Fruit fly (Drosophila melanogaster): ENCODE data around the gene pns.

The pns gene

DNA sequence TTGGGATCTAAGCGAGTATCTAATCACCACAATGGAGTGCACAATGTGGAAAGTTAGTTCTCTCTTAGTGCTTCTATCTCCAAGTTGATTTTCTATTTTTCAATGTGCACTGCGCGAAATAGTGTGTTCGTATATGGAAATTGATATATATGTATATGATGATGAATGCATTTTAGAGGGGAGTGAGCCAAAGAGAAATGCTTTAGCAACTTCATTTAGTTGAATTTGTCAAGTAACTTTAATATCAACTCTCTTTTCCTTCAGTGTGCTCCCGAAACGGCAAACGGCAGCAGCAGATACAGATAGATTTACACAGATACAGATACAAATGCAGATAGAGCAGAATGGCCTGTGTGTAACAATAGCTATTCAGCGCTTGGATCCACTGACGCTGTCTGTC is 47.1 kb downstream of the pns start (continued):
- TF ChIP-seq zen (tag; optimal IDR thresholded peaks at IDR 0.05) (no peak), CG9932 (GFP tag; IDR thresholded peaks at IDR 0.05) (no peak), dmrt11E (tag; optimal IDR thresholded peaks at IDR 0.05) (peak; percentile 72), tup (GFP tag; optimal IDR thresholded peaks at IDR 0.05) (no peak), Xbp1 (GFP tag; optimal IDR thresholded peaks at IDR 0.05) (peak; percentile 73), Dip3 (GFP tag; optimal IDR thresholded peaks at IDR 0.05) (peak; percentile 25), bcd (GFP tag; optimal IDR thresholded peaks at IDR 0.05) (peak; percentile 58), dysf (GFP tag; IDR thresholded peaks at IDR 0.05) (peak; percentile 62; the same call in 2 of the 3 replicates), grn (GFP tag; optimal IDR thresholded peaks at IDR 0.05) (peak; percentile 7), CG10267 (tag; optimal IDR thresholded peaks at IDR 0.05) (peak; percentile 59), Aef1 (GFP tag; IDR thresholded peaks at IDR 0.05) (0 out of 3 replicates have a peak, but pooled peaks have one; percentile 13), CG12659 (GFP tag; optimal IDR thresholded peaks at IDR 0.05) (peak; percentile 43), esg (GFP tag; conservative IDR thresholded peaks at IDR 0.05) (peak; percentile 71), Hey (tag; optimal IDR thresholded peaks at IDR 0.05) (no peak), mirr (GFP tag; optimal IDR thresholded peaks at IDR 0.05) (no peak), tll (GFP tag; optimal IDR thresholded peaks at IDR 0.05) (no peak), C15 (GFP tag; IDR thresholded peaks at IDR 0.05) (no peak), Rfx (GFP tag; IDR thresholded peaks at IDR 0.05) (peak; percentile 66), vfl (GFP tag; optimal IDR thresholded peaks at IDR 0.05) (no peak), abd-A (tag; optimal IDR thresholded peaks at IDR 0.05) (no peak), CG15601 (tag; optimal IDR thresholded peaks at IDR 0.05) (peak; percentile 59), CG1603 (tag; optimal IDR thresholded peaks at IDR 0.05) (peak; percentile 84), Ptx1 (GFP tag; IDR thresholded peaks at IDR 0.05) (peak; percentile 66), CG8765 (GFP tag; IDR thresholded peaks at IDR 0.05) (no peak; the same call in 1 of the 2 replicates), CG4854 (GFP tag; optimal IDR thresholded peaks at IDR 0.05) (no peak), GATAe (GFP tag; conservative IDR thresholded peaks at IDR 0.05) (0 out of 2 replicates have a peak, but pooled peaks have one; percentile 30), D19B (GFP tag; optimal IDR thresholded peaks at IDR 0.05) (no peak), slp2 (GFP tag; optimal IDR thresholded peaks at IDR 0.05) (peak; percentile 61), CG6813 (GFP tag; optimal IDR thresholded peaks at IDR 0.05) (no peak), Oli (tag; optimal IDR thresholded peaks at IDR 0.05) (peak; percentile 72), lbe (GFP tag; optimal IDR thresholded peaks at IDR 0.05) (no peak), CG11695 (GFP tag; IDR thresholded peaks at IDR 0.05) (peak; percentile 56; the same call in 1 of the 3 replicates), ind (GFP tag; optimal IDR thresholded peaks at IDR 0.05) (no peak), Neu2 (GFP tag; optimal IDR thresholded peaks at IDR 0.05; ENCODE audit: borderline replicate concordance) (no peak), unpg (GFP tag; optimal IDR thresholded peaks at IDR 0.05) (peak; percentile 68), D (optimal IDR thresholded peaks at IDR 0.05) (no peak), D (GFP tag; optimal IDR thresholded peaks at IDR 0.05) (no peak), CG6254 (GFP tag; optimal IDR thresholded peaks at IDR 0.05) (peak; percentile 30), ap (GFP tag; IDR thresholded peaks at IDR 0.05) (peak; percentile 59), eve (GFP tag; optimal IDR thresholded peaks at IDR 0.05) (peak in 1 of 2 experiments; percentile 87), CG12299 (tag; optimal IDR thresholded peaks at IDR 0.05) (no peak), CG6765 (GFP tag; optimal IDR thresholded peaks at IDR 0.05) (no peak), CG34422 (GFP tag; IDR thresholded peaks at IDR 0.05) (peak; percentile 65; the same call in 2 of the 3 replicates), pnt (GFP tag; optimal IDR thresholded peaks at IDR 0.05) (peak; percentile 29), CG8478 (optimal IDR thresholded peaks at IDR 0.05) (no peak), CG11456 (GFP tag; IDR thresholded peaks at IDR 0.05) (0 out of 3 replicates have a peak, but pooled peaks have one; percentile 48), sens (GFP tag) (peak; percentile 93), CG11696 (GFP tag; IDR thresholded peaks at IDR 0.05) (peak; percentile 37; the same call in 1 of the 2 replicates), stwl (tag; optimal IDR thresholded peaks at IDR 0.05) (no peak), sc (optimal IDR thresholded peaks at IDR 0.05) (no peak), sc (GFP tag; optimal IDR thresholded peaks at IDR 0.05) (peak; percentile 67), CG4424 (GFP tag; optimal IDR thresholded peaks at IDR 0.05) (peak; percentile 58)

All from whole organism, embryonic.